Worm (Caenorhabditis elegans): ENCODE results near the gene oops-1.

- TF ChIP-seq tbx-37 (GFP tag; conservative IDR thresholded peaks at IDR 0.05) (no peak), ceh-36 (tag; optimal IDR thresholded peaks at IDR 0.05) (no peak), tbx-11 (GFP tag; IDR thresholded peaks at IDR 0.05) (no peak), ama-1 (optimal IDR thresholded peaks at IDR 0.05) (no peak), ceh-13 (GFP tag; optimal IDR thresholded peaks at IDR 0.05) (no peak)
Observed at ce11 chrIV:5814092-5814650, at the start of gene oops-1.
